Fruit fly (Drosophila melanogaster) whole organism, embryonic: ENCODE measurements around the gene Tsp5D.
A peak's percentile ranks its signal among the peaks of the same experiment; 100 is the strongest.

Experiments
- Awh ChIP-seq: fragments of 200-800 bp; sonication (Bioruptor generic); IDR thresholded peaks from 2 replicates; pipeline ENCODE4, ENCODE4 v1.3.6; 2022; ENCODE audit warnings: missing biosample characterization, missing genetic modification characterization
- CG10979 ChIP-seq: fragments of 200-800 bp; sonication (Bioruptor generic); optimal IDR thresholded peaks from 2 replicates; lab custom pipeline; 2018; ENCODE audit warnings: missing biosample characterization, mild to moderate bottlenecking, missing genetic modification characterization, moderate library complexity
- CG14860 ChIP-seq: fragments of 200-800 bp; sonication (Bioruptor generic); IDR thresholded peaks from 3 replicates; pipeline ENCODE4 v1.3.6; 2022; ENCODE audit warnings: missing biosample characterization, missing genetic modification characterization; ENCODE audit not compliant: partially characterized antibody
- CG17328 ChIP-seq: fragments of 200-800 bp; sonication (Bioruptor generic); IDR thresholded peaks from 2 replicates; pipeline ENCODE4 v1.3.6; 2022; ENCODE audit warnings: missing biosample characterization, missing genetic modification characterization
- CG17568 ChIP-seq: fragments of 200-800 bp; sonication (Bioruptor generic); optimal IDR thresholded peaks from 2 replicates; lab custom pipeline; 2018; ENCODE audit warnings: missing biosample characterization, mild to moderate bottlenecking, missing genetic modification characterization, moderate library complexity
- CG18011 ChIP-seq: fragments of 200-800 bp; sonication (Bioruptor generic); optimal IDR thresholded peaks from 2 replicates; lab custom pipeline; 2017; ENCODE audit warnings: missing biosample characterization, missing genetic modification characterization, mild to moderate bottlenecking, moderate library complexity, missing genotype
- CG2678 ChIP-seq: fragments of 200-800 bp; sonication (Bioruptor generic); optimal IDR thresholded peaks from 3 replicates; lab custom pipeline; 2019; ENCODE audit warnings: missing biosample characterization, mild to moderate bottlenecking, missing genetic modification characterization, moderate library complexity
- CG2712 ChIP-seq: fragments of 200-800 bp; optimal IDR thresholded peaks from 3 replicates; lab custom pipeline; 2019; ENCODE audit warnings: missing biosample characterization, mild to moderate bottlenecking, missing genetic modification characterization, moderate library complexity
- CG2889 ChIP-seq: fragments of 200-800 bp; sonication (Bioruptor generic); IDR thresholded peaks from 3 replicates; pipeline ENCODE4 v1.3.6; 2022; ENCODE audit warnings: missing biosample characterization, missing genetic modification characterization
- CG4617 ChIP-seq: fragments of 200-800 bp; sonication (Bioruptor generic); optimal IDR thresholded peaks from 3 replicates; lab custom pipeline; 2016; ENCODE audit warnings: missing biosample characterization, missing genetic modification characterization, borderline replicate concordance
- CG5180 ChIP-seq: fragments of 200-800 bp; sonication (Bioruptor generic); optimal IDR thresholded peaks from 3 replicates; lab custom pipeline; 2017; ENCODE audit warnings: missing biosample characterization, missing genetic modification characterization, mild to moderate bottlenecking, moderate library complexity, missing genetic modification reagents
- CG6765 ChIP-seq: fragments of 200-800 bp; sonication (Bioruptor generic); optimal IDR thresholded peaks from 3 replicates; lab custom pipeline; 2017; ENCODE audit warnings: missing biosample characterization, mild to moderate bottlenecking, missing genetic modification characterization
- CG7357 ChIP-seq: fragments of 200-800 bp; sonication (Bioruptor generic); IDR thresholded peaks from 3 replicates; pipeline ENCODE4 v1.3.6; 2022; ENCODE audit warnings: missing biosample characterization, missing genetic modification characterization
- CG9215 ChIP-seq: fragments of 200-800 bp; sonication (Bioruptor generic); IDR thresholded peaks from 2 replicates; pipeline ENCODE4 v1.3.6; 2022; ENCODE audit warnings: missing biosample characterization, missing genetic modification characterization
- CG9727 ChIP-seq: fragments of 200-800 bp; sonication (Bioruptor generic); optimal IDR thresholded peaks from 3 replicates; lab custom pipeline; 2017; ENCODE audit warnings: missing biosample characterization, mild to moderate bottlenecking, missing genetic modification characterization
- CG9817 ChIP-seq: fragments of 200-800 bp; sonication (Bioruptor generic); optimal IDR thresholded peaks from 2 replicates; lab custom pipeline; 2018; ENCODE audit warnings: missing biosample characterization, mild to moderate bottlenecking, missing genetic modification characterization, moderate library complexity
- CHES-1-like ChIP-seq: fragments of 200-800 bp; sonication (Bioruptor generic); optimal IDR thresholded peaks from 2 replicates; lab custom pipeline; 2016; ENCODE audit warnings: missing biosample characterization, missing genetic modification characterization
- CTCF ChIP-seq: fragments of 200-800 bp; sonication (Bioruptor generic); optimal IDR thresholded peaks from 2 replicates; lab custom pipeline; 2017; ENCODE audit warnings: missing biosample characterization, mild to moderate bottlenecking, missing genetic modification characterization, moderate library complexity
- Camta ChIP-seq: fragments of 200-800 bp; sonication (Bioruptor generic); optimal IDR thresholded peaks from 2 replicates; lab custom pipeline; 2016; ENCODE audit warnings: missing biosample characterization, missing genetic modification characterization
- Chrac-16 ChIP-seq: fragments of 200-800 bp; sonication (Bioruptor generic); optimal IDR thresholded peaks from 3 replicates; lab custom pipeline; 2016; ENCODE audit warnings: missing biosample characterization, missing genetic modification characterization
- Dfd ChIP-seq, 2 experiments: fragments of >200 bp; optimal IDR thresholded peaks; 2 replicates each; lab custom pipeline; 2017; ENCODE audit warnings: missing biosample characterization in 2 of 2, missing genetic modification characterization in 2 of 2
- Dll ChIP-seq: fragments of 200-800 bp; sonication (Bioruptor generic); IDR thresholded peaks from 4 replicates; pipeline ENCODE4 v1.3.6; 2022; ENCODE audit warnings: missing biosample characterization, missing genetic modification characterization; ENCODE audit not compliant: partially characterized antibody
- ERR ChIP-seq: fragments of 200-800 bp; sonication (Bioruptor generic); optimal IDR thresholded peaks from 2 replicates; lab custom pipeline; 2016; ENCODE audit warnings: missing biosample characterization, missing genetic modification characterization
- HHEX ChIP-seq: fragments of 200-800 bp; sonication (Bioruptor generic); optimal IDR thresholded peaks from 3 replicates; lab custom pipeline; 2017; ENCODE audit warnings: missing biosample characterization, mild to moderate bottlenecking, missing genetic modification characterization, missing genetic modification reagents
- HLH54F ChIP-seq: fragments of 200-800 bp; sonication (Bioruptor generic); optimal IDR thresholded peaks from 3 replicates; lab custom pipeline; 2016; ENCODE audit warnings: missing biosample characterization, missing genetic modification characterization
- Hsf ChIP-seq: fragments of 200-800 bp; sonication (Bioruptor generic); optimal IDR thresholded peaks from 3 replicates; lab custom pipeline; 2016; ENCODE audit warnings: missing biosample characterization, missing genetic modification characterization
- Mrtf ChIP-seq: fragments of 200-800 bp; sonication (Bioruptor generic); IDR thresholded peaks from 3 replicates; pipeline ENCODE4 v1.3.6; 2022; ENCODE audit warnings: missing biosample characterization, missing genetic modification characterization
- PHDP ChIP-seq: fragments of 200-800 bp; sonication (Bioruptor generic); optimal IDR thresholded peaks from 3 replicates; lab custom pipeline; 2018; ENCODE audit warnings: missing biosample characterization, mild to moderate bottlenecking, missing genetic modification characterization, moderate library complexity
- Rx ChIP-seq: fragments of 200-800 bp; sonication (Bioruptor generic); IDR thresholded peaks from 2 replicates; pipeline ENCODE4 v1.3.6; 2022; ENCODE audit warnings: missing biosample characterization, missing genetic modification characterization
- Sry-δ ChIP-seq: fragments of 200-800 bp; sonication (Bioruptor generic); optimal IDR thresholded peaks from 2 replicates; lab custom pipeline; 2016; ENCODE audit warnings: missing biosample characterization, missing genetic modification characterization
- Ssrp ChIP-seq: fragments of 200-800 bp; sonication (Bioruptor generic); optimal IDR thresholded peaks from 2 replicates; lab custom pipeline; 2018; ENCODE audit warnings: missing biosample characterization, mild to moderate bottlenecking, missing genetic modification characterization, moderate library complexity
- abd-A ChIP-seq: fragments of 200-800 bp; sonication (Bioruptor generic); optimal IDR thresholded peaks from 3 replicates; lab custom pipeline; 2019; ENCODE audit warnings: missing biosample characterization, mild to moderate bottlenecking, missing genetic modification characterization, moderate library complexity
- bcd ChIP-seq: fragments of 200-800 bp; sonication (Bioruptor generic); optimal IDR thresholded peaks from 2 replicates; lab custom pipeline; 2017; ENCODE audit warnings: missing biosample characterization, mild to moderate bottlenecking, missing genetic modification characterization
- dan ChIP-seq: fragments of 200-800 bp; sonication (Bioruptor generic); IDR thresholded peaks from 2 replicates; pipeline ENCODE4 v1.3.6; 2022; ENCODE audit warnings: missing biosample characterization, missing genetic modification characterization
- dpn ChIP-seq, 2 experiments: fragments of 200-800 bp; sonication (Bioruptor generic); optimal IDR thresholded peaks; 3 replicates each; lab custom pipeline; 2016; ENCODE audit warnings: missing biosample characterization in 2 of 2, missing genetic modification characterization in 2 of 2
- gcm2 ChIP-seq: fragments of 200-800 bp; sonication (Bioruptor generic); optimal IDR thresholded peaks from 2 replicates; lab custom pipeline; 2016; ENCODE audit warnings: missing biosample characterization, missing genetic modification characterization
- gsb ChIP-seq: fragments of 200-800 bp; sonication (Bioruptor generic); IDR thresholded peaks from 2 replicates; pipeline ENCODE4 v1.3.6; 2022; ENCODE audit warnings: missing biosample characterization, missing genetic modification characterization
- luna ChIP-seq: fragments of 200-800 bp; sonication (Bioruptor generic); optimal IDR thresholded peaks from 2 replicates; lab custom pipeline; 2016; ENCODE audit warnings: missing biosample characterization, missing genetic modification characterization
- mld ChIP-seq: fragments of 200-800 bp; sonication (Bioruptor generic); IDR thresholded peaks from 3 replicates; pipeline ENCODE4 v1.3.6; 2022; ENCODE audit warnings: missing biosample characterization, missing genetic modification characterization; ENCODE audit not compliant: partially characterized antibody
- nerfin-2 ChIP-seq: fragments of 200-800 bp; sonication (Bioruptor generic); IDR thresholded peaks from 2 replicates; pipeline ENCODE4 v1.3.6; 2022; ENCODE audit warnings: missing biosample characterization, missing genetic modification characterization; ENCODE audit not compliant: partially characterized antibody
- ranshi ChIP-seq: fragments of 200-800 bp; sonication (Bioruptor generic); IDR thresholded peaks from 2 replicates; pipeline ENCODE4 v1.3.6; 2022; ENCODE audit warnings: missing biosample characterization, missing genetic modification characterization
- sc ChIP-seq, 3 experiments: fragments of >200 bp in 2 of 3; fragments of 200-800 bp in 1 of 3; sonication (Bioruptor generic) in 1 of 3; optimal IDR thresholded peaks; 2 replicates in 2 of 3; 3 replicates in 1 of 3; lab custom pipeline; 2017; ENCODE audit warnings: mild to moderate bottlenecking in 1 of 3, missing biosample characterization in 1 of 3, missing genetic modification characterization in 1 of 3, missing genetic modification reagents in 1 of 3
- shn ChIP-seq: fragments of 200-800 bp; sonication (Bioruptor generic); optimal IDR thresholded peaks from 3 replicates; lab custom pipeline; 2016; ENCODE audit warnings: missing biosample characterization, missing genetic modification characterization
- slou ChIP-seq: fragments of 200-800 bp; sonication (Bioruptor generic); optimal IDR thresholded peaks from 3 replicates; lab custom pipeline; 2016; ENCODE audit warnings: missing biosample characterization, missing genetic modification characterization
- sna ChIP-seq: fragments of 200-800 bp; sonication (Bioruptor generic); IDR thresholded peaks from 2 replicates; pipeline ENCODE4 v1.3.6; 2022; ENCODE audit warnings: missing biosample characterization, missing genetic modification characterization; ENCODE audit not compliant: partially characterized antibody
- ssp ChIP-seq: fragments of 200-800 bp; sonication (Bioruptor generic); IDR thresholded peaks from 2 replicates; pipeline ENCODE4 v1.3.6; 2022; ENCODE audit warnings: missing biosample characterization, missing genetic modification characterization
- tio ChIP-seq: fragments of 200-800 bp; sonication (Bioruptor generic); optimal IDR thresholded peaks from 2 replicates; lab custom pipeline; 2017; ENCODE audit warnings: missing biosample characterization, missing genetic modification characterization, inconsistent platforms
- tup ChIP-seq: fragments of 200-800 bp; sonication (Bioruptor generic); optimal IDR thresholded peaks from 2 replicates; lab custom pipeline; 2016; ENCODE audit warnings: missing biosample characterization, mild to moderate bottlenecking, missing genetic modification characterization, moderate library complexity
- wdn ChIP-seq: fragments of 200-800 bp; sonication (Bioruptor generic); IDR thresholded peaks from 2 replicates; pipeline ENCODE4 v1.3.6; 2022; ENCODE audit warnings: missing biosample characterization, missing genetic modification characterization
- zen2 ChIP-seq: fragments of 200-800 bp; sonication (Bioruptor generic); IDR thresholded peaks from 3 replicates; pipeline ENCODE4 v1.3.6; 2022; ENCODE audit warnings: missing biosample characterization, missing genetic modification characterization; ENCODE audit not compliant: partially characterized antibody

Gene Tsp5D

dm6 chrX:6059135-6059824, 15.4 kb downstream of the Tsp5D start (continued):
- no peak for TF ChIP-seq wdn (GFP tag; lab: Robert Waterston, UW)
- no peak for TF ChIP-seq dan
- no peak for TF ChIP-seq CG4617 (GFP tag; lab: Kevin White, UChicago)
- TF ChIP-seq HLH54F (GFP tag; lab: Kevin White, UChicago) = no peak
- no peak for TF ChIP-seq sc (optimal IDR thresholded peaks at IDR 0.05; lab: Kevin White, UChicago)
- TF ChIP-seq sc (GFP tag; optimal IDR thresholded peaks at IDR 0.05; lab: Kevin White, UChicago) = no peak
- TF ChIP-seq CG17328 (GFP tag; lab: Robert Waterston, UW) = peak; percentile 50
- TF ChIP-seq mld (GFP tag; lab: Robert Waterston, UW) = no peak
- TF ChIP-seq Chrac-16 (GFP tag; lab: Kevin White, UChicago) = no peak
- TF ChIP-seq Mrtf (GFP tag; lab: Robert Waterston, UW) = 0 out of 3 replicates have a peak, but pooled peaks have one; percentile 13
- no peak for TF ChIP-seq CG14860
- no peak for TF ChIP-seq Camta
- no peak for TF ChIP-seq HHEX (GFP tag; lab: Kevin White, UChicago)
- peak; percentile 20; the same call in 1 of the 2 replicates for TF ChIP-seq Rx (GFP tag; lab: Robert Waterston, UW)
- no peak for TF ChIP-seq CG9215
- no peak for TF ChIP-seq Dfd (GFP tag; optimal IDR thresholded peaks at IDR 0.05; lab: Kevin White, UChicago)
- no peak for TF ChIP-seq Dll
- no peak for TF ChIP-seq CTCF (GFP tag; lab: Kevin White, UChicago)
- TF ChIP-seq CHES-1-like = no peak
- no peak for TF ChIP-seq CG5180
- TF ChIP-seq Awh (GFP tag; lab: Robert Waterston, UW) = peak; percentile 19; the same call in 1 of the 2 replicates
- TF ChIP-seq sna (GFP tag; lab: Robert Waterston, UW) = no peak
- no peak for TF ChIP-seq gsb (GFP tag; lab: Robert Waterston, UW)
- TF ChIP-seq shn (GFP tag; lab: Kevin White, UChicago) = no peak
- TF ChIP-seq Sry-δ (GFP tag; lab: Kevin White, UChicago) = no peak
- TF ChIP-seq CG9727 (GFP tag; lab: Kevin White, UChicago) = no peak
- no peak for TF ChIP-seq bcd (GFP tag; lab: Kevin White, UChicago)
- TF ChIP-seq tio (GFP tag; lab: Kevin White, UChicago) = no peak
- peak; percentile 36 for TF ChIP-seq CG10979 (tag; lab: Kevin White, UChicago)
- no peak for TF ChIP-seq ssp
- TF ChIP-seq CG18011 (GFP tag; lab: Kevin White, UChicago) = no peak
- no peak for TF ChIP-seq CG2889 (GFP tag; lab: Robert Waterston, UW)
- no peak for TF ChIP-seq ranshi (GFP tag; lab: Robert Waterston, UW)
- TF ChIP-seq luna (GFP tag; lab: Kevin White, UChicago) = no peak
- TF ChIP-seq ERR (GFP tag; lab: Kevin White, UChicago) = no peak
- TF ChIP-seq CG2678 (tag; lab: Kevin White, UChicago) = peak; percentile 32
- TF ChIP-seq CG6765 (GFP tag; lab: Kevin White, UChicago) = no peak
- peak; percentile 21 for TF ChIP-seq Ssrp (tag; lab: Kevin White, UChicago)
- TF ChIP-seq CG9817 = no peak
- TF ChIP-seq CG2712 (tag; lab: Kevin White, UChicago) = peak; percentile 2
- TF ChIP-seq slou (GFP tag; lab: Kevin White, UChicago) = no peak
- TF ChIP-seq nerfin-2 (GFP tag; lab: Robert Waterston, UW) = no peak
- TF ChIP-seq CG17568 (GFP tag; lab: Kevin White, UChicago) = no peak
- TF ChIP-seq tup (GFP tag; lab: Kevin White, UChicago) = no peak
- TF ChIP-seq gcm2 (GFP tag; lab: Kevin White, UChicago) = no peak
- TF ChIP-seq abd-A = no peak
- TF ChIP-seq zen2 (GFP tag; lab: Robert Waterston, UW) = no peak
- no peak for TF ChIP-seq CG7357
- TF ChIP-seq dpn (GFP tag; optimal IDR thresholded peaks at IDR 0.05; lab: Kevin White, UChicago) = peak in 1 of 2 experiments; percentile 21
- no peak for TF ChIP-seq Hsf
- TF ChIP-seq PHDP (tag; lab: Kevin White, UChicago) = no peak
